Fruit fly (Drosophila melanogaster) whole organism, pupa: Measurements from ENCODE around the gene CG7376.

Experiments used
- CG10348 ChIP-seq: fragments of 200-800 bp; sonication (Bioruptor generic); IDR thresholded peaks from 2 replicates; pipeline ENCODE4 v1.3.6; 2022; ENCODE audit warnings: missing biosample characterization, missing genetic modification characterization
- CG12605 ChIP-seq: fragments of 200-800 bp; sonication (Bioruptor generic); IDR thresholded peaks from 2 replicates; pipeline ENCODE4 v1.3.6; 2022; ENCODE audit warnings: missing biosample characterization, missing genetic modification characterization
- CG13204 ChIP-seq: fragments of 200-800 bp; sonication (Bioruptor generic); optimal IDR thresholded peaks from 2 replicates; lab custom pipeline; 2018; ENCODE audit warnings: missing biosample characterization, mild to moderate bottlenecking, missing genetic modification characterization, moderate library complexity
- CG14655 ChIP-seq: fragments of 200-800 bp; sonication (Bioruptor generic); optimal IDR thresholded peaks from 3 replicates; lab custom pipeline; 2017; ENCODE audit warnings: mild to moderate bottlenecking, missing biosample characterization, missing genetic modification reagents, missing genetic modification characterization
- CG15710 ChIP-seq: fragments of 200-800 bp; sonication (Bioruptor generic); optimal IDR thresholded peaks from 2 replicates; lab custom pipeline; 2018; ENCODE audit warnings: missing biosample characterization, mild to moderate bottlenecking, missing genetic modification characterization, moderate library complexity
- CG17806 ChIP-seq: fragments of 200-800 bp; sonication (Bioruptor generic); optimal IDR thresholded peaks from 2 replicates; lab custom pipeline; 2018; ENCODE audit warnings: missing biosample characterization, mild to moderate bottlenecking, missing genetic modification characterization, moderate library complexity
- CG32121 ChIP-seq: fragments of 200-800 bp; sonication (Bioruptor generic); IDR thresholded peaks from 2 replicates; pipeline ENCODE4 v1.3.6; 2022; ENCODE audit warnings: missing biosample characterization, missing genetic modification characterization
- CG34367 ChIP-seq: fragments of 200-800 bp; sonication (Bioruptor generic); optimal IDR thresholded peaks from 2 replicates; lab custom pipeline; 2018; ENCODE audit warnings: missing biosample characterization, mild to moderate bottlenecking, missing genetic modification characterization
- CG4496 ChIP-seq: fragments of 200-800 bp; sonication (Bioruptor generic); IDR thresholded peaks from 3 replicates; pipeline ENCODE4 v1.3.6; 2022; ENCODE audit warnings: missing biosample characterization, missing genetic modification characterization
- CG8159 ChIP-seq: fragments of 200-800 bp; sonication (Bioruptor generic); optimal IDR thresholded peaks from 3 replicates; lab custom pipeline; 2018; ENCODE audit warnings: missing biosample characterization, mild to moderate bottlenecking, missing genetic modification characterization, moderate library complexity
- CG8301 ChIP-seq: fragments of 200-800 bp; sonication (Bioruptor generic); optimal IDR thresholded peaks from 2 replicates; lab custom pipeline; 2018; ENCODE audit warnings: missing biosample characterization, mild to moderate bottlenecking, missing genetic modification characterization
- CG9948 ChIP-seq: fragments of 200-800 bp; sonication (Bioruptor generic); optimal IDR thresholded peaks from 2 replicates; lab custom pipeline; 2018; ENCODE audit warnings: missing biosample characterization, mild to moderate bottlenecking, missing genetic modification characterization, moderate library complexity
- D1 ChIP-seq: fragments of 200-800 bp; sonication (Bioruptor generic); optimal IDR thresholded peaks from 2 replicates; lab custom pipeline; 2018; ENCODE audit warnings: missing biosample characterization, mild to moderate bottlenecking, missing genetic modification characterization, moderate library complexity
- EcR ChIP-seq: fragments of 200-800 bp; sonication (Bioruptor generic); optimal IDR thresholded peaks from 3 replicates; lab custom pipeline; 2019; ENCODE audit warnings: missing biosample characterization, missing genetic modification characterization, mild to moderate bottlenecking, moderate library complexity, missing genetic modification reagents
- Ets98B ChIP-seq: fragments of 200-800 bp; sonication (Bioruptor generic); IDR thresholded peaks from 2 replicates; pipeline ENCODE4 v1.3.6; 2022; ENCODE audit warnings: missing biosample characterization, missing genetic modification characterization
- Pif1A ChIP-seq: fragments of 200-800 bp; sonication (Bioruptor generic); optimal IDR thresholded peaks from 3 replicates; lab custom pipeline; 2016; ENCODE audit warnings: missing biosample characterization, missing genetic modification characterization
- Pif1B ChIP-seq: fragments of 200-800 bp; sonication (Bioruptor generic); optimal IDR thresholded peaks from 3 replicates; lab custom pipeline; 2016; ENCODE audit warnings: missing biosample characterization, missing genetic modification characterization
- Snoo ChIP-seq: fragments of 200-800 bp; sonication (Bioruptor generic); optimal IDR thresholded peaks from 3 replicates; lab custom pipeline; 2017; ENCODE audit warnings: missing biosample characterization, mild to moderate bottlenecking, missing genetic modification characterization, inconsistent platforms
- fd96Ca ChIP-seq: fragments of 200-800 bp; sonication (Bioruptor generic); IDR thresholded peaks from 3 replicates; pipeline ENCODE4 v1.3.6; 2022; ENCODE audit warnings: missing biosample characterization, missing genetic modification characterization
- gl ChIP-seq: fragments of 200-800 bp; sonication (Bioruptor generic); optimal IDR thresholded peaks from 2 replicates; lab custom pipeline; 2018; ENCODE audit warnings: missing biosample characterization, mild to moderate bottlenecking, missing genetic modification characterization
- rn ChIP-seq: fragments of 200-800 bp; sonication (Bioruptor generic); IDR thresholded peaks from 2 replicates; pipeline ENCODE4 v1.3.6; 2022; ENCODE audit warnings: missing biosample characterization, missing genetic modification characterization

The CG7376 gene

DNA sequence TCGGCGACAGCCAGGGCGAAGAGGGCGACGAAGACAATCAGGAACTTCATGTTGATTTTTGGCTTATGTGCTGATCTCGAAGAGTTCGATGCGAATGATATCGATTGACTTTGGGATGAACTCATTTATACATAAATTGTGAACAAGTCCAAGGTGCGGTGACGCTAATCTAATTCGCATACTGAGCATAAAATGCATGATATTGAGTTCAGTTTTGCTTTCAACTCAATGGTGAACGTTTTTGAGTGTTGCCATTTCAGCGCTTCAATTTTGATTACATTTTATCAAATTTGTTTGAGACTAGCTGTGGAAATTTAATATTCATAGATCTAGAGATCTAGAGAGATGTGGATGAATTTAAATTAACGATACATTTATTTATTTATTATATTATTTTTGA lies 37.4 kb upstream of the CG7376 start, which contains the start of gene Lcp65Af:
Gene Lcp65Af, minus strand, starts transcription at position 101 of the 400 bp plus-strand sequence.
- no peak for TF ChIP-seq CG13204 (GFP tag; lab: Kevin White, UChicago)
- TF ChIP-seq CG4496, result no peak
- no peak for TF ChIP-seq CG10348
- TF ChIP-seq CG8301 (tag; lab: Kevin White, UChicago), result no peak
- TF ChIP-seq Pif1B (GFP tag; lab: Kevin White, UChicago), result no peak
- no peak for TF ChIP-seq gl (tag; lab: Kevin White, UChicago)
- TF ChIP-seq fd96Ca (GFP tag; lab: Robert Waterston, UW), result no peak
- TF ChIP-seq CG8159, result no peak
- TF ChIP-seq, all 21 proteins: peak for 0

DNA sequence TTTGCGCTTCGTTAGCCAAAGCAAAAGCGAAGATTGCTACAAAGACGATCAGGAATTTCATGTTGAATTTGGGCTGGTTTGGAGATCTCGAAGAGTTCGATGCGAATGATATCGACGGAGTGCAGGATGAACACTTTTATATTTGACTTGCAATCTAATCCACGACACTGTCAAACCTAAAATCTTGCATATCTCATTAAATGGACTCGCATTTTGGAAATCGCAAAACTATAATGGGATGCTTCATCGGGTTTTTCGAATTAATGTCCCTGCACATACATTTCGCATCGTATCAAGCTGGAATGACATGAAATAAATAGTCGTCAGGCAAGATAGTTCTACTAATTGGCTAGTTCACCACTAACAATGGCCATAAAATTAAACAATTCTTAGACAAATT lies 36.0 kb upstream of the CG7376 start, which contains the start of gene Lcp65Ae:
Gene Lcp65Ae, minus strand, starts transcription at position 101 of the 400 bp plus-strand sequence.
- TF ChIP-seq CG12605 (GFP tag; lab: Robert Waterston, UW), result no peak
- no peak for TF ChIP-seq CG8301 (tag; lab: Kevin White, UChicago)
- TF ChIP-seq CG4496, result no peak
- TF ChIP-seq CG9948 (tag; lab: Kevin White, UChicago), result no peak
- no peak for TF ChIP-seq CG14655 (GFP tag; lab: Kevin White, UChicago)
- TF ChIP-seq Pif1A (GFP tag; lab: Kevin White, UChicago), result no peak
- no peak for TF ChIP-seq Snoo (tag; lab: Kevin White, UChicago)
- TF ChIP-seq gl (tag; lab: Kevin White, UChicago), result no peak
- no peak for TF ChIP-seq Ets98B
- no peak for TF ChIP-seq fd96Ca (GFP tag; lab: Robert Waterston, UW)
- TF ChIP-seq Pif1B (GFP tag; lab: Kevin White, UChicago), result no peak
- no peak for TF ChIP-seq CG17806 (tag; lab: Kevin White, UChicago)
- TF ChIP-seq CG34367 (tag; lab: Kevin White, UChicago), result no peak
- TF ChIP-seq CG8159, result no peak
- no peak for TF ChIP-seq CG32121 (GFP tag; lab: Robert Waterston, UW)

dm6 chr3L:6138586-6138985 lies 35.5 kb upstream of the CG7376 start:
- TF ChIP-seq Pif1A (GFP tag; lab: Kevin White, UChicago) (no peak), rn (GFP tag; lab: Robert Waterston, UW) (no peak), gl (tag; lab: Kevin White, UChicago) (no peak), EcR (GFP tag; lab: Kevin White, UChicago) (no peak), D1 (tag; lab: Kevin White, UChicago) (no peak), CG8301 (tag; lab: Kevin White, UChicago) (no peak), CG4496 (no peak), CG17806 (tag; lab: Kevin White, UChicago) (no peak), Pif1B (GFP tag; lab: Kevin White, UChicago) (no peak), Snoo (tag; lab: Kevin White, UChicago) (no peak), CG9948 (tag; lab: Kevin White, UChicago) (no peak), CG12605 (GFP tag; lab: Robert Waterston, UW) (no peak), CG10348 (no peak), CG14655 (GFP tag; lab: Kevin White, UChicago) (no peak)

DNA sequence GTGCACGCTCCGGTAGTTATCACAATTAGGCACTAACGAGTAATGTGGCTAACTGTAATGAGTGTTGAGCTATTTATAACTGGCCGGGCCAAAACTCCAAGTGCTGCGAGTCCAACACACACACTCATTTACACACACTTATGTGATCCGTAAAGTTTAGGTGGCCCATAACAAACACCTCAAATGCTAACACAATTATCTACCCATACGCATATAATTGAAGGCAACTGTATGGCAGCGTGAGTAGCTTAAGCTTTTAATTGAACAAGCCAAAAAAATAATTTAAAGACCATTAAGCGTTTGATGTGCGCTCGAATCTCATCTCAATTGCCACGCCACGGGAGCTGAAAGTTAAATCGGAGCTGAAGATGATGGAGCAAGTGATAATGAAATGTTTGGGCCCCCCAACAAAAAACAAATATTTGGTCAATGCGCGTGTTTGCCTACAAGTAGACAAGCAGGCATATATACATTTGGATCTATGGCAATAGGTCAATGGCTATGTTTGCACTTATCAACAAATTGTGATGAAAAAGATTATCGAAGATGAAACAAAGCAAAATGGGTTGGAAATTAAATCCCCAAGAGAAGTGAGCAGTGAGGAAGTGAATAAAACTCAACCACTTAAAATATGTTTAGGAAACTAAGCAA lies 34.0 kb upstream of the CG7376 start, which contains the start of gene Cpr65Av:
Gene Cpr65Av, minus strand, starts transcription at position 51 of the 651 bp plus-strand sequence.
- TF ChIP-seq CG34367 (tag; lab: Kevin White, UChicago) (no peak), gl (tag; lab: Kevin White, UChicago) (no peak), fd96Ca (GFP tag; lab: Robert Waterston, UW) (no peak), CG13204 (GFP tag; lab: Kevin White, UChicago) (no peak), CG8159 (no peak), CG9948 (tag; lab: Kevin White, UChicago) (no peak), Pif1A (GFP tag; lab: Kevin White, UChicago) (no peak), rn (GFP tag; lab: Robert Waterston, UW) (no peak)

DNA sequence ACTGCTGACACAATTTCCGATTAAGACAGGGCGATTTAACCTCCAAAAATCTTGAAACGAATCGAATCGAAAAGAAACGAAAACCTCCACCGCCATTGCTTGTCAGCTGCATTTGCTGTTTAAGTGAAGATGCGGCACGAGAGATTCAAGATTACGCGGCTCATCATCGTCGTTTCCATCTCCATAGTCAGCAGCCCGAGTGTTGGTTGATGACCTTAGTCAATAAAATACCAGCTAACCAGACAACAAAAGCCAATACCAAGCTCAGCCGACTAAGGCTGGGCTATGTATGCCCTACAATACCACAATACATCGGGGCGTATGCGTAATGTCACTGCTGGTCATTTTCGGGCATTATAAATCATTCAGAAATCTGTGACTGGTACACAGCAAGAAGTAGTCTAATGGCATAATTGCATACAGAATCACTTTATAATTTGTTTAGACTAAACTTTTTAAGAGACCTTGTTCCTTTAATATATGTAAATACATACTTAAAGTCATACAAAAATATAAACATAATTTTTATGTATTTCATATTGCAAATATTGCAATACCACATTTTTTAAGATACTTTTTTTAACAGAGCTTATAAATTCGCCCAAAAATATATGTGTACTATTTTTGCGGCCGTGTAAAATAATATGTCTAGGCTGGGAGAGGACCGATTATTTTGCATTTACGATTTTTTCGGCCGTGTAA lies 33.1 kb upstream of the CG7376 start:
- TF ChIP-seq Pif1A (GFP tag; lab: Kevin White, UChicago) (no peak), fd96Ca (GFP tag; lab: Robert Waterston, UW) (no peak), CG12605 (GFP tag; lab: Robert Waterston, UW) (no peak), CG15710 (no peak), CG14655 (GFP tag; lab: Kevin White, UChicago) (no peak), CG8159 (peak; percentile 8), rn (GFP tag; lab: Robert Waterston, UW) (no peak), CG13204 (GFP tag; lab: Kevin White, UChicago) (no peak), EcR (GFP tag; lab: Kevin White, UChicago) (peak; percentile 69), CG8301 (tag; lab: Kevin White, UChicago) (no peak), Snoo (tag; lab: Kevin White, UChicago) (no peak), CG4496 (no peak)

DNA sequence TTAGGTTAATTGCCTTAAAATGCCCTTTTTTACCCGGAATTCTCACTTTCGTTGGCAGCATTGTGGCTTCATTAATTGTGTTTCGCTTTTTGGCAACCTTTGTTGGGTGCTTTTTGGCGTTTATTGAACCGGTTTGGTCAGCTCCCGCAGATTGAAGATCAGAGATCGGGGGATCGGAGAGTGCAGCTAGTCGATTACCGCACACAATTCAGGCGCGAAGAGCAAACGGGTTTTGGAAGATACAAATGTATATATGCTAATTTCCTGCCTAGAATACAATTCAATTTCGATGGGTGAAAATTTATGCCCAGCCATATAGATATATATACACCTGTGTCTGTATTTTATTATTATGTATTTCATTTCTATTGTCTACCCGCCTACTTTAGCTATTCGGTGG lies 32.5 kb upstream of the CG7376 start:
- TF ChIP-seq Ets98B (no peak), EcR (GFP tag; lab: Kevin White, UChicago) (peak; percentile 59), CG4496 (no peak), gl (tag; lab: Kevin White, UChicago) (no peak)
